Worm (Caenorhabditis elegans): ENCODE data around the gene Y70C5B.2.
"Not testable (repeated sequence)": the region's sequence is repeated elsewhere in the genome, so short reads cannot be mapped to it uniquely, and the experiment has no call there.

Y70C5B.2 gene

ce11 chrV:16654242-16654641 lies 6.5 kb downstream of the Y70C5B.2 start, which contains the start of gene W06G6.15:
Gene W06G6.15 (plus strand): TSS chrV:16654542.
- TF ChIP-seq ztf-23 (GFP tag; IDR thresholded peaks at IDR 0.05); med-1 (GFP tag; optimal IDR thresholded peaks at IDR 0.05; ENCODE audit: insufficient read depth); ztf-29 (GFP tag; IDR thresholded peaks at IDR 0.05): not testable (repeated sequence)

ce11 chrV:16649200-16649599 lies 11.5 kb downstream of the Y70C5B.2 start, which contains the start of gene W06G6.11:
Gene W06G6.11 (minus strand): TSS chrV:16649300.
- not testable (repeated sequence) for TF ChIP-seq ztf-23, flt-1, tab-1 (GFP tag; IDR thresholded peaks at IDR 0.05)

ce11 chrV:16648317-16649018 lies 12.2 kb downstream of the Y70C5B.2 start, which contains the start of gene W06G6.20:
Gene W06G6.20 (minus strand): TSS chrV:16648367.
- TF ChIP-seq ref-1 (GFP tag; conservative IDR thresholded peaks at IDR 0.05) (no peak), klf-2 (GFP tag; conservative IDR thresholded peaks at IDR 0.05) (no peak), tab-1 (GFP tag; IDR thresholded peaks at IDR 0.05) (no peak), flt-1 (GFP tag; IDR thresholded peaks at IDR 0.05) (no peak), ztf-29 (GFP tag; IDR thresholded peaks at IDR 0.05) (no peak), med-1 (GFP tag; optimal IDR thresholded peaks at IDR 0.05; ENCODE audit: insufficient read depth) (no peak), T22C8.4 (GFP tag; IDR thresholded peaks at IDR 0.05) (no peak), cog-1 (tag; optimal IDR thresholded peaks at IDR 0.05) (no peak), ztf-23 (GFP tag; IDR thresholded peaks at IDR 0.05) (no peak)

- no peak for TF ChIP-seq med-1 (GFP tag; optimal IDR thresholded peaks at IDR 0.05; ENCODE audit: insufficient read depth)
- TF ChIP-seq cog-1 (tag; optimal IDR thresholded peaks at IDR 0.05), result no peak
- no peak for TF ChIP-seq ref-1 (GFP tag; conservative IDR thresholded peaks at IDR 0.05)
- no peak for TF ChIP-seq ztf-23 (GFP tag; IDR thresholded peaks at IDR 0.05)
- TF ChIP-seq T22C8.4 (GFP tag; IDR thresholded peaks at IDR 0.05), result no peak
- TF ChIP-seq klf-2 (GFP tag; conservative IDR thresholded peaks at IDR 0.05), result no peak
- TF ChIP-seq flt-1 (GFP tag; IDR thresholded peaks at IDR 0.05), result no peak
- no peak for TF ChIP-seq ztf-29 (GFP tag; IDR thresholded peaks at IDR 0.05)
- no peak for TF ChIP-seq tab-1 (GFP tag; IDR thresholded peaks at IDR 0.05)
These were observed 13.6 kb downstream of the Y70C5B.2 start, which contains the start of gene W06G6.10 for ce11 chrV:16647093-16647492. Gene W06G6.10 (minus strand): TSS chrV:16647193.

ce11 chrV:16646372-16646771 lies 14.3 kb downstream of the Y70C5B.2 start, which contains the start of gene W06G6.9:
Gene W06G6.9 (minus strand): TSS chrV:16646472.
- TF ChIP-seq med-1 (GFP tag; optimal IDR thresholded peaks at IDR 0.05; ENCODE audit: insufficient read depth), result no peak
- TF ChIP-seq cog-1 (tag; optimal IDR thresholded peaks at IDR 0.05), result no peak
- no peak for TF ChIP-seq ref-1 (GFP tag; conservative IDR thresholded peaks at IDR 0.05)
- TF ChIP-seq ztf-29 (GFP tag; IDR thresholded peaks at IDR 0.05), result no peak
- no peak for TF ChIP-seq T22C8.4 (GFP tag; IDR thresholded peaks at IDR 0.05)
- TF ChIP-seq tab-1 (GFP tag; IDR thresholded peaks at IDR 0.05), result no peak
- TF ChIP-seq klf-2 (GFP tag; conservative IDR thresholded peaks at IDR 0.05), result no peak
- no peak for TF ChIP-seq flt-1 (GFP tag; IDR thresholded peaks at IDR 0.05)
- TF ChIP-seq ztf-23 (GFP tag; IDR thresholded peaks at IDR 0.05), result no peak

- no peak for TF ChIP-seq med-1 (GFP tag; optimal IDR thresholded peaks at IDR 0.05; ENCODE audit: insufficient read depth)
- TF ChIP-seq tab-1 (GFP tag; IDR thresholded peaks at IDR 0.05), result no peak
- TF ChIP-seq T22C8.4 (GFP tag; IDR thresholded peaks at IDR 0.05), result no peak
- TF ChIP-seq ztf-23 (GFP tag; IDR thresholded peaks at IDR 0.05), result no peak
- TF ChIP-seq ztf-29 (GFP tag; IDR thresholded peaks at IDR 0.05), result no peak
- TF ChIP-seq ref-1 (GFP tag; conservative IDR thresholded peaks at IDR 0.05), result no peak
- no peak for TF ChIP-seq klf-2 (GFP tag; conservative IDR thresholded peaks at IDR 0.05)
- TF ChIP-seq cog-1 (tag; optimal IDR thresholded peaks at IDR 0.05), result no peak
- no peak for TF ChIP-seq flt-1 (GFP tag; IDR thresholded peaks at IDR 0.05)
These were observed 15.3 kb downstream of the Y70C5B.2 start, which contains the start of gene W06G6.17 for ce11 chrV:16645201-16645940. Gene W06G6.17 (minus strand): TSS chrV:16645251.

ce11 chrV:16643558-16643957 lies 17.2 kb downstream of the Y70C5B.2 start, which contains the start of gene srw-77:
Gene srw-77 (minus strand): TSS chrV:16643658.
- no peak for TF ChIP-seq klf-2 (GFP tag; conservative IDR thresholded peaks at IDR 0.05)
- TF ChIP-seq med-1 (GFP tag; optimal IDR thresholded peaks at IDR 0.05; ENCODE audit: insufficient read depth), result no peak
- no peak for TF ChIP-seq tab-1 (GFP tag; IDR thresholded peaks at IDR 0.05)
- TF ChIP-seq flt-1 (GFP tag; IDR thresholded peaks at IDR 0.05), result no peak
- no peak for TF ChIP-seq ztf-29 (GFP tag; IDR thresholded peaks at IDR 0.05)
- TF ChIP-seq T22C8.4 (GFP tag; IDR thresholded peaks at IDR 0.05), result no peak
- no peak for TF ChIP-seq ztf-23 (GFP tag; IDR thresholded peaks at IDR 0.05)
- TF ChIP-seq cog-1 (tag; optimal IDR thresholded peaks at IDR 0.05), result no peak
- TF ChIP-seq ref-1 (GFP tag; conservative IDR thresholded peaks at IDR 0.05), result no peak

ce11 chrV:16640366-16640765 lies 20.4 kb downstream of the Y70C5B.2 start:
- TF ChIP-seq klf-2 (GFP tag; conservative IDR thresholded peaks at IDR 0.05) (no peak), tab-1 (GFP tag; IDR thresholded peaks at IDR 0.05) (no peak), ztf-23 (GFP tag; IDR thresholded peaks at IDR 0.05) (no peak), flt-1 (GFP tag; IDR thresholded peaks at IDR 0.05) (no peak), T22C8.4 (GFP tag; IDR thresholded peaks at IDR 0.05) (no peak), ref-1 (GFP tag; conservative IDR thresholded peaks at IDR 0.05) (no peak), med-1 (GFP tag; optimal IDR thresholded peaks at IDR 0.05; ENCODE audit: insufficient read depth) (no peak)

- TF ChIP-seq T22C8.4 (GFP tag; IDR thresholded peaks at IDR 0.05), result no peak
- no peak for TF ChIP-seq ztf-29 (GFP tag; IDR thresholded peaks at IDR 0.05)
- TF ChIP-seq cog-1 (tag; optimal IDR thresholded peaks at IDR 0.05), result no peak
- TF ChIP-seq klf-2 (GFP tag; conservative IDR thresholded peaks at IDR 0.05), result no peak
These were observed 22.5 kb downstream of the Y70C5B.2 start, which contains the start of gene srw-76 for ce11 chrV:16638204-16638603. Gene srw-76 (minus strand): TSS chrV:16638304.
